Worm (Caenorhabditis elegans) whole organism, mixed stage, embryonic: Measurements from ENCODE around the gene W02H5.2.

ENCODE experiments used
- blmp-1 ChIP-seq: fragments of 150-350 bp; optimal IDR thresholded peaks from 2 replicates; lab custom pipeline; 2014; ENCODE audit warnings: missing biosample characterization, missing genetic modification characterization
- lin-13 ChIP-seq: fragments of 150-350 bp; optimal IDR thresholded peaks from 2 replicates; lab custom pipeline; 2014; ENCODE audit warnings: missing biosample characterization, missing genetic modification characterization
- lin-32 ChIP-seq: fragments of 200-800 bp; sonication (Bioruptor generic); optimal IDR thresholded peaks from 2 replicates; lab custom pipeline; 2018; ENCODE audit warnings: mild to moderate bottlenecking, missing genetic modification characterization, missing compliant biosample characterization
- nhr-28 ChIP-seq: fragments of 150-350 bp; optimal IDR thresholded peaks from 2 replicates; lab custom pipeline; 2014; ENCODE audit warnings: missing biosample characterization, missing genetic modification characterization
- nhr-76 ChIP-seq: sonication (generic microtip); optimal IDR thresholded peaks from 2 replicates; lab custom pipeline; 2017; ENCODE audit warnings: missing biosample characterization, missing genetic modification characterization
- pha-4 ChIP-seq: fragments of 150-350 bp; optimal IDR thresholded peaks from 2 replicates; lab custom pipeline; 2018; ENCODE audit warnings: missing biosample characterization, missing genetic modification reagents, missing genetic modification characterization
- snpc-4 ChIP-seq: fragments of 150-350 bp; optimal IDR thresholded peaks from 2 replicates; lab custom pipeline; 2014; ENCODE audit warnings: missing biosample characterization, missing genetic modification characterization
- sptf-1 ChIP-seq: sonication (generic microtip); optimal IDR thresholded peaks from 2 replicates; lab custom pipeline; 2017; ENCODE audit warnings: mild to moderate bottlenecking, missing genetic modification characterization, moderate library complexity, missing compliant biosample characterization
- tbx-8 ChIP-seq: fragments of 200-800 bp; sonication (Bioruptor generic); optimal IDR thresholded peaks from 2 replicates; lab custom pipeline; 2018; ENCODE audit warnings: mild to moderate bottlenecking, missing genetic modification characterization, moderate library complexity, missing compliant biosample characterization
- unc-39 ChIP-seq: fragments of 150-350 bp; optimal IDR thresholded peaks from 2 replicates; lab custom pipeline; 2014; ENCODE audit warnings: missing biosample characterization, missing genetic modification characterization

- TF ChIP-seq nhr-76 (tag; lab: Kevin White, UChicago) (no peak), nhr-28 (no peak), pha-4 (tag; lab: Kevin White, UChicago) (no peak), tbx-8 (GFP tag; lab: Kevin White, UChicago) (no peak), blmp-1 (tag; lab: Kevin White, UChicago) (no peak), lin-13 (tag; lab: Kevin White, UChicago) (no peak), unc-39 (no peak), sptf-1 (tag; lab: Kevin White, UChicago) (no peak), lin-32 (GFP tag; lab: Kevin White, UChicago) (no peak), snpc-4 (no peak)
These were observed 37.3 kb upstream of the W02H5.2 start for ce11 chrV:2601817-2602216.
